Comparison of ENCODE assay signal across 3 worm cellular contexts in genomic region chrIV:2928409-2928808, ce11.
TF ChIP-seq lines count a peak whose summit lies in the region.

Gene manf-1 (minus strand): TSS chrIV:2928421.

TF ChIP-seq in whole organism, L1 larva, 84 proteins besides CTCF, POLR2A, EP300 and RAD21 (continued from another document):
- peak; percentile 61 for TF ChIP-seq unc-86 (tag; optimal IDR thresholded peaks at IDR 0.05; lab: Kevin White, UChicago)
- no peak for TF ChIP-seq hlh-4 (tag; optimal IDR thresholded peaks at IDR 0.05; lab: Kevin White, UChicago)
- TF ChIP-seq mab-9 (GFP tag; IDR thresholded peaks at IDR 0.05; lab: Robert Waterston, UW), result no peak
- TF ChIP-seq dsc-1 (tag; optimal IDR thresholded peaks at IDR 0.05; lab: Kevin White, UChicago), result peak; percentile 79
- no peak for TF ChIP-seq lir-3 (tag; optimal IDR thresholded peaks at IDR 0.05; lab: Kevin White, UChicago; ENCODE audit: poor library complexity)
- peak; percentile 59 for TF ChIP-seq isw-1 (GFP tag; IDR thresholded peaks at IDR 0.05; lab: Robert Waterston, UW)
- TF ChIP-seq lsy-2 (tag; optimal IDR thresholded peaks at IDR 0.05; lab: Kevin White, UChicago), result peak; percentile 85 to 86
- no peak for TF ChIP-seq unc-30 (tag; optimal IDR thresholded peaks at IDR 0.05; lab: Kevin White, UChicago)
- peak; percentile 82 for TF ChIP-seq snu-23 (GFP tag; optimal IDR thresholded peaks at IDR 0.05; lab: Kevin White, UChicago)
- TF ChIP-seq unc-130 (tag; optimal IDR thresholded peaks at IDR 0.05; lab: Kevin White, UChicago), result peak; percentile 39
- TF ChIP-seq rnt-1 (tag; optimal IDR thresholded peaks at IDR 0.05; lab: Kevin White, UChicago), result peak; percentile 84
- TF ChIP-seq ceh-8 (GFP tag; optimal IDR thresholded peaks at IDR 0.05; lab: Kevin White, UChicago), result no peak
- no peak for TF ChIP-seq fkh-4 (tag; optimal IDR thresholded peaks at IDR 0.05; lab: Kevin White, UChicago; ENCODE audit: borderline replicate concordance)
- TF ChIP-seq lin-15B (tag; optimal IDR thresholded peaks at IDR 0.05; lab: Kevin White, UChicago), result peak; percentile 37
- TF ChIP-seq unc-98 (GFP tag; IDR thresholded peaks at IDR 0.05; lab: Robert Waterston, UW), result no peak
- peak; percentile 83 for TF ChIP-seq tbx-2 (tag; optimal IDR thresholded peaks at IDR 0.05; lab: Kevin White, UChicago)
- no peak for TF ChIP-seq ceh-63 (GFP tag; optimal IDR thresholded peaks at IDR 0.05; lab: Kevin White, UChicago)
- no peak for TF ChIP-seq pag-3 (tag; optimal IDR thresholded peaks at IDR 0.05; lab: Kevin White, UChicago; ENCODE audit: borderline replicate concordance, insufficient read depth)
- TF ChIP-seq pax-3 (tag; optimal IDR thresholded peaks at IDR 0.05; lab: Kevin White, UChicago), result peak; percentile 28
- no peak for TF ChIP-seq efl-3 (GFP tag; optimal IDR thresholded peaks at IDR 0.05; lab: Kevin White, UChicago)
- no peak for TF ChIP-seq mef-2 (tag; optimal IDR thresholded peaks at IDR 0.05; lab: Kevin White, UChicago)
- TF ChIP-seq F16B12.6 (tag; optimal IDR thresholded peaks at IDR 0.05; lab: Kevin White, UChicago), result peak; percentile 53
- peak; percentile 68 for TF ChIP-seq blmp-1 (tag; optimal IDR thresholded peaks at IDR 0.05; lab: Kevin White, UChicago)
- TF ChIP-seq elt-3 (tag; optimal IDR thresholded peaks at IDR 0.05; lab: Kevin White, UChicago), result peak in 1 of 6 experiments; percentile 54
- peak; percentile 69 for TF ChIP-seq nhr-20 (tag; optimal IDR thresholded peaks at IDR 0.05; lab: Kevin White, UChicago)
- TF ChIP-seq hpl-2 (GFP tag; optimal IDR thresholded peaks at IDR 0.05; lab: Kevin White, UChicago), result no peak
- TF ChIP-seq lin-14 (GFP tag; optimal IDR thresholded peaks at IDR 0.05; lab: Kevin White, UChicago), result peak; percentile 82
- TF ChIP-seq nhr-77 (tag; optimal IDR thresholded peaks at IDR 0.05; lab: Kevin White, UChicago), result peak; percentile 47
- peak; percentile 37 for TF ChIP-seq fkh-10 (GFP tag; optimal IDR thresholded peaks at IDR 0.05; lab: Kevin White, UChicago)
- TF ChIP-seq fos-1 (tag; optimal IDR thresholded peaks at IDR 0.05; lab: Kevin White, UChicago), result peak; percentile 35
- no peak for TF ChIP-seq alr-1 (tag; optimal IDR thresholded peaks at IDR 0.05; lab: Kevin White, UChicago; ENCODE audit: borderline replicate concordance)
- TF ChIP-seq zip-4 (GFP tag; optimal IDR thresholded peaks at IDR 0.05; lab: Kevin White, UChicago), result no peak
- TF ChIP-seq nhr-85 (tag; lab: Kevin White, UChicago), result peak; percentile 56
- no peak for TF ChIP-seq ces-1 (GFP tag; optimal IDR thresholded peaks at IDR 0.05; lab: Kevin White, UChicago)
- no peak for TF ChIP-seq pqm-1 (tag; optimal IDR thresholded peaks at IDR 0.05; lab: Kevin White, UChicago)
- peak; percentile 4 for TF ChIP-seq sox-4 (tag; optimal IDR thresholded peaks at IDR 0.05; lab: Kevin White, UChicago)
- TF ChIP-seq snpc-4 (tag; optimal IDR thresholded peaks at IDR 0.05; lab: Kevin White, UChicago), result peak; percentile 57
- TF ChIP-seq egl-27 (tag; optimal IDR thresholded peaks at IDR 0.05; lab: Kevin White, UChicago), result no peak
- no peak for TF ChIP-seq tlp-1 (tag; optimal IDR thresholded peaks at IDR 0.05; lab: Kevin White, UChicago)
- no peak for TF ChIP-seq nhr-11 (tag; optimal IDR thresholded peaks at IDR 0.05; lab: Kevin White, UChicago)
- TF ChIP-seq hlh-17 (GFP tag; optimal IDR thresholded peaks at IDR 0.05; lab: Kevin White, UChicago; ENCODE audit: borderline replicate concordance), result no peak
- no peak for TF ChIP-seq sup-37 (GFP tag; optimal IDR thresholded peaks at IDR 0.05; lab: Kevin White, UChicago)
- TF ChIP-seq nhr-90 (tag; optimal IDR thresholded peaks at IDR 0.05; lab: Kevin White, UChicago; ENCODE audit: poor library complexity), result peak; percentile 71

TF ChIP-seq in whole organism, L2 larva, 48 proteins besides CTCF, POLR2A, EP300 and RAD21 (continued from another document):
- TF ChIP-seq snpc-4 (tag; optimal IDR thresholded peaks at IDR 0.05; lab: Kevin White, UChicago) (no peak), ztf-4 (tag; optimal IDR thresholded peaks at IDR 0.05; lab: Kevin White, UChicago) (no peak), lsy-2 (tag; optimal IDR thresholded peaks at IDR 0.05; lab: Kevin White, UChicago) (peak; percentile 83 to 89), sma-3 (GFP tag; optimal IDR thresholded peaks at IDR 0.05; lab: Kevin White, UChicago) (peak; percentile 28), egl-27 (tag; optimal IDR thresholded peaks at IDR 0.05; lab: Kevin White, UChicago) (no peak), elt-3 (tag; optimal IDR thresholded peaks at IDR 0.05; lab: Kevin White, UChicago) (no peak)
TF ChIP-seq in whole organism, L2 larva: peak in this region for 20.

TF ChIP-seq in whole organism, L3 larva, 47 proteins besides CTCF, POLR2A, EP300 and RAD21 (continued from another document):
- TF ChIP-seq nhr-237 (tag; optimal IDR thresholded peaks at IDR 0.05; lab: Kevin White, UChicago) (no peak), ceh-9 (tag; optimal IDR thresholded peaks at IDR 0.05; lab: Kevin White, UChicago) (no peak), nhr-67 (tag; optimal IDR thresholded peaks at IDR 0.05; lab: Kevin White, UChicago) (no peak)
